Fruit fly (Drosophila melanogaster) ovary, adult (tissue): Measurements from ENCODE around the gene CG31200.

Experiments
- CG17801 ChIP-seq: fragments of 200-800 bp; optimal IDR thresholded peaks from 2 replicates; lab custom pipeline; 2019; ENCODE audit warnings: missing biosample characterization, mild to moderate bottlenecking, missing genetic modification characterization, moderate library complexity; ENCODE audit not compliant: partially characterized antibody

Gene CG31200

DNA sequence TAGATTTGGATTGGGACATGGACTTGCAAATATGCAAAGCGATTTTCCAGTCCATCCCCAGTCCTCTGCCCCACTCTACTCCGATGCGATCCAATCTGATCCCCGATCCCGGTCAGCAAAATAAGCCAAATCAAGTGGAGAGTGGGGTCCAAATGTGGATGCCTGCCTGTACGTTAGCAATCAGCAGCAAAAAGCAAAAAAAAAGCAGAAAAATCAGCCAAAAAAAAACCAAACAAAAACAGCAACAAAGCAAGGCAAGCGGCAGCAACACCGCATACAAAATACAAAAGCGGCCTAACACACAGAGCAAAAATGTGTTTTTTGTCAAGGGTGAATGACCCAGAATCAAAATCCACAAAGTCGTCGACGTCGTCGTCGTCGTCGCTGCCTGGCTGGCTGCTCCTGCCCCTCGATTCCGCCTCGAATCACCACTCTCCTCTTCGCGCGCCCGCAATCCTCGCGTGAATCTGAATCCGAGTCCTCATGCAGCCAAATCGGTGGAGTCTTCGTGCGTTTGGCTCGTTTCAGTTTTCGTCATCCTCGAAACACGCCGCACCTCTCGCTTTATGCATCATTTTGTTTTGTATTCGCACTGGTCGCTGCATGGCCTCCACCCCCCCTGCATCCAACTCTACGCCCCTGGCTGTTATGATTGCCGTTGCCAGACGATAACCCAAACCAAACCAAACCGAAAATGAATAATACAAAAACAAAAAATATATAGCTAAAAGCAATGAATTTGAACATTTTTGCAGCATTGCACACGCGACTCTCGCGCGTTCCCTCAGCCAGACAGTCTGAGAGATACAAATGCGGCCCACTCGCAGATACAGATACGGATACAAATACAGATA lies 20.4 kb upstream of the CG31200 start:
- no peak for TF ChIP-seq CG17801 (GFP tag; lab: Kevin White, UChicago)

DNA sequence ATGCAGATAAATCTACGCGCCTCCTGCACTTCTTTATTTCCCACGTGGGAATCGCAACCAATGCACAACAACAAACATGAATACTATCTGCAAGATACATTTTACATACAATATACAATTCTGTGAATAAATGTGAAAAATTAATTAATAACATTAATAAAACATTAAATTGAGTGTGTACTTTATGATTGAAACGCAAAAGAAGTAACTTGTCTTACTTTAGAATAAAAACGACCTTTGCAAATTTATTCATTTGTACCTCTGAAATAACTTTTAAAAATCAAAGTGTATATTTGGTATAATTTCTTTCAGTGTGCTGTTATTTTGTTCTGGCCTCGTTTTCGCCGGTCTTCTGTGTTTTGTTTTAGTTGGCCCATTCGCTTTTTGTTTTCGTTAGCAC lies 18.9 kb upstream of the CG31200 start:
- no peak for TF ChIP-seq CG17801 (GFP tag; lab: Kevin White, UChicago)

DNA sequence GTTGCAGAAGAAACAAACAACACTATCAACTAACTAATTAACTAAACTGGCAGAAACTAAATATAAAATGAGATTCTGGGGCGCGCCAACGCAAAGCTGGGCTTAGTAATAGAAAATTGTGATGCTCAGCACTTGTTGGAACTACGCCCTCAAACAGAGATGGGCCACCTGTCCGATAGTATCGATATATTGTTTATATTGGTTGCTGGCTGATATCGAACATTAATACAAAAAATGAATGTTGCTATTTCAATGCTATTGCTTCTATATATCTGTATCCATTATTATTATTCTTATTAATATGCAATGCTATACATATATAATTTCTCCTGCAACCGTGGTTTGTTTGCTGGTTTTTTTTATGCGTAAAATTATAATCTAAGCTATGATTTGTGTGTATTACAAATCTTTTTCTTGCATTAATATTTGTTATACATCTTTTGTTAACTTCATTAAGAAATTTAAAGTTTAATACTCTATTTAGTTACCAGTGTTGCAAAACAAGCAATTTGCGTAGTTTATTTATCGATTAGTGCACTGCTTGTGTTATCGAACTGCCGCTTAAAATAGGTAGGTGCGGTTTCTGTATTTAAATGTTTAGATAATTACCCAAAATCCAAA lies 17.1 kb upstream of the CG31200 start, which contains the start of gene CG31195:
Gene CG31195 (minus strand): TSS at position 195 of the 621 bp plus-strand sequence.
- no peak for TF ChIP-seq CG17801 (GFP tag; lab: Kevin White, UChicago)

DNA sequence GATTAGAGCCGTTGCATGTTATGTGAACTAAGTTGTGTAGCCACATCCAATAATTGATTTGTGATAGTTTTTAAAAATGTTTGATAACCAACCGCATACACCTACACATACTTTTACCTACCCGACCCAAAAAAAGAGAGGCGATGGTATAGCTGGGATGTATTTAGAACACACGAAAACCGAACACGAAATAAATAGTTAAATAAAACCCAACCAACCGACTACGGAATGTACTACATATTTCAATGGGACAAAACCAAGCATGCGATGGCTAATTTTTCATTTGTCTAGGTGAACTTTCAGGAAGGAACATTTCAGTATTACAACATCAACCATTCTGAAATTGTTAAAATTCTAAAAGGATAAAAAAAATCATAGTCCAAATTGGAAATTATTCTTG lies 11.3 kb upstream of the CG31200 start, which contains the start of gene Syp:
Gene Syp (plus strand): TSS at position 301 of the 400 bp plus-strand sequence.
- no peak for TF ChIP-seq CG17801 (GFP tag; lab: Kevin White, UChicago)

DNA sequence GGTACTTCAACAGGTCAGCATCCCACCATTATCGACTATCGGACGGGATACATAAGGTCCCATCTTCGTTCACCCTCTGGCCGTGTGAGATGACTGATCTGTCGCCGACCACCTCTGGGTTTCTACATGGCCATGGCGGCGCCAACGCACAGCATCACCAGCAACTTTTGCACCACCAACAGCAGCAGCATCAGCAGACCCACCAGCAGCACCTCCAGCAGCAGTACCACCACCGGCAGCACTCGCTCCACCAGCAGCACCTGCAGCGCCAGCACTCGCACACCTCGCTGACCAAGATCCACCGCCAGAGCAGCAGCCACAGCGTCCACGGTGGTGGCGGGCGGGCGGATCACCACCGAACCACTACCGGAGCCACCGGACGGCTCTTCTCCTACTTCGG lies 9.9 kb upstream of the CG31200 start:
- no peak for TF ChIP-seq CG17801 (GFP tag; lab: Kevin White, UChicago)

DNA sequence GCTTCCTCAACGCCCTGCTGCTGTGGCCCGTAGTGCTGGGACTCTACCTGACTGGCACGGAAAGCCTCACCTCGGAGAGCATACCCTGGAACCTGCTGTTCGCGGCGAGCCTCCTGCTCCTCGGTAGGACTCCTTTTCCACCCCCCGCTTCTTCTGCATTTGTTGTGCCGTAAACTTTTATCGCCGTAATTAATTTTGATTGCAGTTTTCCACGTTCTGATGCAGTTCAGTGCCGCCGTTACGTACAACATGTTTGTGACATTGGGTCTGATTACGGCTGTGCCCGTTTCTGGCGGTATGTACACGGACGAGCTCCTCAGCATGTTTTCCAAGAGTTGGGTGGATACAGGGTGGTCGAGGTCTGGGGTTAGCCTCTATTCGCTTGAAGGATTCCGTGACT lies 4.4 kb upstream of the CG31200 start:
- no peak for TF ChIP-seq CG17801 (GFP tag; lab: Kevin White, UChicago)

DNA sequence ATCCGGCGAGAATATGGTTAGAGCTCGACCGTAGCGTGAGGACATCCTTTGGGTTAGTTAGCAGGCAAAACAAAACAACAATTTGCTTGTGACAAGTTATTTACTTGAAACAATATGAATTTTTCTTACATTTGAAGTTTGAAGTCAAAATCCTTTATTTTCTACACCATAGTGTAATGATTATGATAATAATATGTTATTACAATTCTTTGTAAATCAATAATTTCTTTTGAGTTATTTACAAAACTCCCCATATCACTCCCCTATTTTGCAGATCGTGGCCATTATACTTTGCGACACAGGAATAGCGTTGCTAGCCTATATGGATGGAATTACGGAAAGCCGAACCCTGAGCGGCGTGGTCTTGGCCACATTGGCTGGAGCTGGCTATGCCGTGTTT lies 3.8 kb upstream of the CG31200 start, which contains the start of gene Prosalpha4T1:
Gene Prosalpha4T1 (minus strand): TSS at position 101 of the 400 bp plus-strand sequence.
- TF ChIP-seq CG17801 (GFP tag; lab: Kevin White, UChicago) = no peak

DNA sequence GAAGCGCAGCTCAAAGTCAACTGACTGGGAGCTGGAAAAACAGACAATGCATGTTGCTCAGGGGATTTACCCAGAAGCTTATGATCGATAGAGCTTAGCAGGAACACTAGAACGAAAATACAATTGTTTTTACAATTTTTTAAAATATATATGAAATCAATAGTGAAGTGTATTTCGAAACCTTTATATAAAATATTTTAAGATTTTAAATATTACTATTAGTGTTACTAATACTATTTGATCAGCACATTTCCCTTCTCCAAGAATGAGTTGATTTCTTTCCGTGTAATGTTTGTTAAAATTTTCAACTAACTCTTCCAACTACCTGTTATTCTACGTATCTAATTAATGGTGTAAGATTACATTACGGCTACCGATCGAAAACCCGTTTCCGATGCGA lies 1.4 kb downstream of the CG31200 start, which contains the start of gene CG31199:
Gene CG31199 (minus strand): TSS at position 101 of the 400 bp plus-strand sequence.
- no peak for TF ChIP-seq CG17801 (GFP tag; lab: Kevin White, UChicago)

DNA sequence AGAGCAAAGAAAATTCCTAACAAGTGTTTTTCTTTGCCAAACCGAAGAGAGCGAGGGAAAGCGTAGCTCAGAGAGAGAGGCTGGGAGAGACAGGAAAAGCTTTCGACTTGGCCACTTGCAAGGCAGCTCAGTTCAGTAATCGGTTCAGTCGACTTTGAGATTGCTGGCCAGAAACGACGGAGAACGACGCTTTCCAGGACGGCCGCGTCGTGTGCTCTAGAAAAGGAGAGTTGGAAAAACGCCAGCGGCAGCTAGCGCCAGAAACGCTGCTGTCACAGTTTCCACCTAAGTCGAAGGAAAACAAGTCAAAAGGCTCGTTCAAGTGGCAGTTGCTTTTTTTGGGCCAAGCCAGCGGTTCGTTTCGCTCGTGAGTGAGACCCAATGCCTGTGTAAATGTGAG lies 5.2 kb downstream of the CG31200 start, which contains the start of gene CG42322:
Gene CG42322 (plus strand): TSS at position 138 of the 400 bp plus-strand sequence.
- no peak for TF ChIP-seq CG17801 (GFP tag; lab: Kevin White, UChicago)

DNA sequence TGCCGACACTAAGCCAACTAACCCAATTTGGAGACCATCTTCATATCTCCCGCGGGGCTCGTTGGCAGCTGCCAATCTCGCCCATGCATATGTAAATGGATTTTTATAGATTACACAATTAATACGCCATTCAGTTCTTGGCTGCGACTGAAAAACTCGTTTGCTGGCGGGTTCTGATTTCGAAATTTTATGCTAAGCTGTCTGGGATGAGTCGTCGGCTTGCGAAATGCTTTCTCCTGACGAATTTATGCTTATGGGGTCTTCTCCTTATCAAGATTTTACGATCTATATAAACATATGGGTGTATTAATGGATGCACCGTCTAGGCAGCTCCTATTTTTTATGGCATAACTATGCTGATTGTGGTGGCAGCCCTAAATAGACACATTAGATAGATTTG lies 6.1 kb downstream of the CG31200 start, which contains the start of gene CG17267:
Gene CG17267 (minus strand): TSS at position 101 of the 400 bp plus-strand sequence.
- no peak for TF ChIP-seq CG17801 (GFP tag; lab: Kevin White, UChicago)

DNA sequence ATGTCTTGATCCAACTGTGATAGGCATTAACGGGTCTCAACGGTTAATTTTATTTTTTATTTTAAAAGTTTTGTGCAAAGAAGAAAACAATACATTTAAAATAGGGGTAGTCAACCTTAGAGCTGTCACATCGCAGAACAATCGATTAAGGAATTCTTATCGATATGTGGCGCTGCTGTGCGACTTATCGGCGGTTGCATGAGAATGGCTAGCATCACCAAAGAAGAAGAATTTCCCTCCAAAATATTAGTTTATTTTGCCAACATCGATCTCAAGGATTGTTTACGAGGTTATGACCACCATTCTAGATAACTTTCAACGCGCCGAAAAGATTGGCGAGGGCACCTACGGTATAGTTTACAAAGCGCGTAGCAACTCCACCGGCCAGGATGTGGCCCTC lies 9.7 kb downstream of the CG31200 start, which contains the start of gene Cdk2:
Gene Cdk2 (plus strand): TSS at position 219 of the 400 bp plus-strand sequence.
- TF ChIP-seq CG17801 (GFP tag; lab: Kevin White, UChicago) = no peak

DNA sequence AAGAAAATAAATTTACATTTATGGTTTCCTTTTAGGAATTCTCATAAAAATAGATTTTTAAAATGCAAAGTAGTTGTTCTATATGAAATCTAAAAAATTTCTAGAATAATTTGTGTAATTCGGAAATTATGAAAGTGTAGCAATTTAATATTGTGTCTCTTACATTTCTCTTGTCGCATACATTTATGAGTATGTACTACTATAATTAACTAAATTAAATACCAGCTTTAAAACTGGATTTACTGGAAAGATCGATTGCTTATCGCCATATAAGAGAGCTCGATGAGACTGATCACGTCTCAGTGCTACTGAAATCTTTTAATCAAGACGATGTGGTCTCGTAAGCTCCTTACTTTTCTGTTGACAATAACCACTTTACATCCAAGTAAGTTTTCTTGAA lies 13.8 kb downstream of the CG31200 start, which contains the start of gene CG31205:
Gene CG31205 (plus strand): TSS at position 301 of the 400 bp plus-strand sequence.
- TF ChIP-seq CG17801 (GFP tag; lab: Kevin White, UChicago) = no peak

DNA sequence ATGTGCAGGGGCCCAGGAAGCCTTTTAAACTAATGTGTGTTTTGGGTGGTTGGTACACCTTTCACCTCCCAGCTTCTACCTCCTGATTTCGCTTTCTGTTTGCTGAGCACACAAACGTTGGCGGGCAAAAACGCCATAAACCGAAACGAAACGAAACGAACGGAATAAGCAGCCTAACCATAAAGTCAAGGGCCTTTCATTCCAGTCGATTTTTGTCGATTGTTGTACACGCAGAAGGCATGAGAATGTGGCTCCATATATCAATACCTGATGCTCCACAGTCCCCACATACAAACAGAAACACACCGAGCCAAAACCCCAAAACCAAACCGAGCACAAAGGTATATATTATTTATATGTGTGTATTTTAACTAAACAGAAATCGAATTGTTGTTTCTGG lies 21.6 kb downstream of the CG31200 start:
- no peak for TF ChIP-seq CG17801 (GFP tag; lab: Kevin White, UChicago)

DNA sequence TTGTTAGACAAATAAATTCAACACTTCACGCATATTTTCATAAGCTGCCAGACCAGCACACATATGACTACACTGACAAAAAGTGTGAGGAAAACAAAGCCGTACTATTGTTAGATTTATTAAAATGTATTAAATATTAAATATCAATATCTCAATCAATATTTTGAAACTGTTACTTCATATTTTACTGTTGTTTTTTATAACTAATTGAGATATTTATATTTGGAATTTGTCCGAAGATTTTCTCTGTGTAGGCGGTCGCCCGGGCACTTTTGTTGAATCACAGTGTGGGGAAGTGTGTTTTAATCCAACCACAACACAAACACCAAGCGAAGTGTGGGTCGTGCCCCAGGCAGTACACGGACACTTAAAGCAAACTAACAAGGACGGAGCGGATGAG lies 25.9 kb downstream of the CG31200 start:
- no peak for TF ChIP-seq CG17801 (GFP tag; lab: Kevin White, UChicago)

DNA sequence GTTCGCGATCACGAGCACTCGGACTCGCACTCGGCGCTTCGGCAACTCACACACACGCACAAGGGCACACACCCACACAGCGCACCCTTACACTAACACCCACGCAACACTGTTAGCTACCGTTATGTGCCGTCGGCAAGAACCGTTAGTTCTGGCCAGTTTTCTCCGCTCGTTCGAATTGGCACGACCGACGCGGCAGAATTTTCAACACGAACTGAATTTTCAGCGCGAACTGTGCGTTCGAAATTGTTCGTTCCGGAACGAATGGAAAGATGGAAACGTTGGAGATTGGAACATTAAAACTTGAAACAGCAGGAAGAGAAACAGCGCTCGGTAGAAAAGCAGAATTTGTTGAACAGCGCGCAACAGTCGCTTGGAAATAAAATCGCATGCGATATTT lies 30.8 kb downstream of the CG31200 start, which contains the start of gene Oamb:
Gene Oamb (minus strand): TSS at position 218 of the 400 bp plus-strand sequence.
- TF ChIP-seq CG17801 (GFP tag; lab: Kevin White, UChicago) = no peak
